Fruit fly (Drosophila melanogaster) whole organism, wandering third instar larva: ENCODE data around the gene Or9a.

ENCODE experiments used
- Abd-B ChIP-seq: fragments of >200 bp; optimal IDR thresholded peaks from 2 replicates; lab custom pipeline; 2017; ENCODE audit warnings: missing biosample characterization, missing genetic modification characterization
- CG9705 ChIP-seq: fragments of 200-800 bp; sonication (Bioruptor generic); optimal IDR thresholded peaks from 2 replicates; lab custom pipeline; 2018; ENCODE audit warnings: missing biosample characterization, mild to moderate bottlenecking, missing genetic modification characterization
- Hr78 ChIP-seq: fragments of >200 bp; optimal IDR thresholded peaks from 2 replicates; lab custom pipeline; 2017; ENCODE audit warnings: missing biosample characterization, missing genetic modification characterization
- Myc ChIP-seq: fragments of >200 bp; optimal IDR thresholded peaks from 2 replicates; lab custom pipeline; 2017
- Rel ChIP-seq, 2 experiments: fragments of 200-800 bp; sonication (Bioruptor generic) in 1 of 2; optimal IDR thresholded peaks; 2 replicates in 1 of 2; 3 replicates in 1 of 2; lab custom pipeline; 2016 to 2019; ENCODE audit warnings: mild to moderate bottlenecking in 2 of 2, missing biosample characterization in 2 of 2, missing genetic modification characterization in 2 of 2, moderate library complexity in 1 of 2
- br ChIP-seq: fragments of 200-800 bp; sonication (Bioruptor generic); optimal IDR thresholded peaks from 2 replicates; lab custom pipeline; 2016; ENCODE audit warnings: missing biosample characterization, missing genetic modification characterization
- dl ChIP-seq, 2 experiments: fragments of 175-275, 200-275 bp in 1 of 2; fragments of 200-275 bp in 1 of 2; sonication (Bioruptor generic); optimal IDR thresholded peaks; lab custom pipeline; 2018; ENCODE audit warnings: mild to moderate bottlenecking in 2 of 2, missing biosample characterization in 2 of 2, missing genetic modification characterization in 2 of 2, moderate library complexity in 2 of 2; ENCODE audit not compliant: partially characterized antibody in 2 of 2, insufficient read depth in 1 of 2
- h ChIP-seq: fragments of 200-800 bp; sonication (Bioruptor generic); optimal IDR thresholded peaks from 3 replicates; lab custom pipeline; 2016; ENCODE audit warnings: missing biosample characterization, mild to moderate bottlenecking, missing genetic modification characterization
- jim ChIP-seq: fragments of 175-275, 200-325 bp; sonication (Bioruptor generic); optimal IDR thresholded peaks from 2 replicates; lab custom pipeline; 2016; ENCODE audit warnings: missing biosample characterization, mild to moderate bottlenecking, missing genetic modification characterization
- psq ChIP-seq: fragments of 200-800 bp; sonication (Bioruptor generic); optimal IDR thresholded peaks from 3 replicates; lab custom pipeline; 2017; ENCODE audit warnings: missing biosample characterization, mild to moderate bottlenecking, missing genetic modification characterization, moderate library complexity
- woc ChIP-seq: sonication (Bioruptor generic); optimal IDR thresholded peaks from 2 replicates; lab custom pipeline; 2016; ENCODE audit warnings: missing biosample characterization, mild to moderate bottlenecking, missing genetic modification characterization

DNA sequence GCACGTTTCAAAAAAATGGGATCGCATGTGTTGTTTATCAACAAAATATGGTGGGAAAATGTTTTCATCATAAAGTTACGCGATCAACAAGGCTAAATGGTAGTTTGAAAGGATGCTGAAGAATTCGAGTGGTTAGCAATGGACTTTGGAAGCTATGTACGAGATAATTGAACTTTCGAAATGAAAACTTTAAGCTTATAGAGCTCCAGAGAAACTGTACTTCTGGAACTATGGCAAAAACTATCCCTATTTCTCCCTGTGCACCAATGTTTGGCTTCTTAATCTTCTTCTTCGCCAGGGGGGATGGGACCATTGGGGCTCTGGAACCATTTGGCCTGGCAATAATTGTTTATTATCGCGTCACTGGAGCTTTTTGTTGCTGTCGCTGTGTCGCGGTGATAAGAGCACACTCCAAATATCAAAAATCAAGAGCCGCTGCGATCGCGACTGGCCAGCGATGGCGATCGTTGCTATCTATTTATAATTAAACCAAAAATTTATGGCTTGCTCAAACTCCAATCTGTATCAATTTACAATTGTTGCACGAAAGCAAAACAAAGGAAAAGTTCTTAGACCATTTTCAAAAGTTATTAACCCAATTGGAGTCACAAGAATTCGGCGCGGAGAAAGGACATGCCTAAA, 28.6 kb upstream of the Or9a start:
- no peak for TF ChIP-seq dl (GFP tag; optimal IDR thresholded peaks at IDR 0.05; lab: Kevin White, UChicago; ENCODE audit: insufficient read depth in 1 of 2, partially characterized antibody in 2 of 2)
- peak; percentile 77 for TF ChIP-seq h (GFP tag; lab: Kevin White, UChicago)
- no peak for TF ChIP-seq Abd-B (GFP tag; lab: Kevin White, UChicago)
- TF ChIP-seq psq (GFP tag; lab: Kevin White, UChicago): peak; percentile 68
- no peak for TF ChIP-seq jim (GFP tag; lab: Kevin White, UChicago)
- peak; percentile 13 for TF ChIP-seq woc
- no peak for TF ChIP-seq CG9705 (GFP tag; lab: Kevin White, UChicago)
- TF ChIP-seq Hr78: no peak
- no peak for TF ChIP-seq Myc
- no peak for TF ChIP-seq Rel (GFP tag; optimal IDR thresholded peaks at IDR 0.05; lab: Kevin White, UChicago)
- peak; percentile 16 for TF ChIP-seq Rel (tag; optimal IDR thresholded peaks at IDR 0.05; lab: Kevin White, UChicago)
- TF ChIP-seq br (GFP tag; lab: Kevin White, UChicago): peak; percentile 72
